Fruit fly (Drosophila melanogaster) whole organism, embryonic: ENCODE results near the gene Ccdc58.

Experiments used
- Atf6 ChIP-seq: fragments of 200-800 bp; sonication (Bioruptor generic); IDR thresholded peaks from 2 replicates; pipeline ENCODE4 v1.3.6; 2022; ENCODE audit warnings: missing biosample characterization, missing genetic modification characterization
- CG1024 ChIP-seq: fragments of 200-800 bp; sonication (Bioruptor generic); IDR thresholded peaks from 2 replicates; pipeline ENCODE4 v1.3.6; 2022; ENCODE audit warnings: missing biosample characterization, missing genetic modification characterization
- CG10366 ChIP-seq: fragments of 200-800 bp; sonication (Bioruptor generic); IDR thresholded peaks from 2 replicates; pipeline ENCODE4 v1.3.6; 2022; ENCODE audit warnings: missing biosample characterization, missing genetic modification characterization
- CG11398 ChIP-seq: fragments of 200-800 bp; sonication (Bioruptor generic); optimal IDR thresholded peaks from 2 replicates; lab custom pipeline; 2016; ENCODE audit warnings: missing biosample characterization, missing genetic modification characterization
- CG13123 ChIP-seq: fragments of 200-800 bp; sonication (Bioruptor generic); optimal IDR thresholded peaks from 2 replicates; lab custom pipeline; 2016; ENCODE audit warnings: missing biosample characterization, missing genetic modification characterization
- CG13424 ChIP-seq: fragments of 200-800 bp; sonication (Bioruptor generic); optimal IDR thresholded peaks from 2 replicates; lab custom pipeline; 2019; ENCODE audit warnings: missing biosample characterization, mild to moderate bottlenecking, missing genetic modification characterization, moderate library complexity
- CG14014 ChIP-seq: fragments of 200-800 bp; sonication (Bioruptor generic); IDR thresholded peaks from 2 replicates; pipeline ENCODE4 v1.3.6; 2022; ENCODE audit warnings: missing biosample characterization, missing genetic modification characterization
- CG14860 ChIP-seq: fragments of 200-800 bp; sonication (Bioruptor generic); IDR thresholded peaks from 3 replicates; pipeline ENCODE4 v1.3.6; 2022; ENCODE audit warnings: missing biosample characterization, missing genetic modification characterization; ENCODE audit not compliant: partially characterized antibody
- CG1647 ChIP-seq: fragments of 200-800 bp; sonication (Bioruptor generic); optimal IDR thresholded peaks from 3 replicates; lab custom pipeline; 2016; ENCODE audit warnings: missing biosample characterization, missing genetic modification characterization
- CG16779 ChIP-seq: fragments of 200-800 bp; sonication (Bioruptor generic); IDR thresholded peaks from 2 replicates; pipeline ENCODE4 v1.3.6; 2022; ENCODE audit warnings: missing biosample characterization, missing genetic modification characterization
- CG17612 ChIP-seq: fragments of 200-800 bp; sonication (Bioruptor generic); IDR thresholded peaks from 2 replicates; pipeline ENCODE4 v1.3.6; 2022; ENCODE audit warnings: missing biosample characterization, missing genetic modification characterization
- CG31388 ChIP-seq: fragments of 200-800 bp; sonication (Bioruptor generic); optimal IDR thresholded peaks from 2 replicates; lab custom pipeline; 2016; ENCODE audit warnings: missing biosample characterization, missing genetic modification characterization
- CG3726 ChIP-seq: fragments of 200-800 bp; sonication (Bioruptor generic); IDR thresholded peaks from 3 replicates; pipeline ENCODE4, ENCODE4 v1.3.6; 2022; ENCODE audit warnings: missing biosample characterization, missing genetic modification characterization
- CG4328 ChIP-seq: fragments of 200-800 bp; sonication (Bioruptor generic); optimal IDR thresholded peaks from 3 replicates; lab custom pipeline; 2017; ENCODE audit warnings: missing biosample characterization, missing genetic modification reagents, missing genetic modification characterization
- CG4424 ChIP-seq: fragments of 200-800 bp; sonication (Bioruptor generic); optimal IDR thresholded peaks from 3 replicates; lab custom pipeline; 2016; ENCODE audit warnings: missing biosample characterization, missing genetic modification characterization
- CG7745 ChIP-seq: fragments of 200-800 bp; sonication (Bioruptor generic); optimal IDR thresholded peaks from 2 replicates; lab custom pipeline; 2018; ENCODE audit warnings: missing biosample characterization, mild to moderate bottlenecking, missing genetic modification characterization, moderate library complexity
- CG9797 ChIP-seq: fragments of 200-800 bp; sonication (Bioruptor generic); optimal IDR thresholded peaks from 3 replicates; lab custom pipeline; 2018; ENCODE audit warnings: missing biosample characterization, mild to moderate bottlenecking, missing genetic modification characterization
- Camta ChIP-seq: fragments of 200-800 bp; sonication (Bioruptor generic); optimal IDR thresholded peaks from 2 replicates; lab custom pipeline; 2016; ENCODE audit warnings: missing biosample characterization, missing genetic modification characterization
- Dbx ChIP-seq: fragments of 200-800 bp; sonication (Bioruptor generic); IDR thresholded peaks from 3 replicates; pipeline ENCODE4 v1.3.6; 2022; ENCODE audit warnings: missing biosample characterization, missing genetic modification characterization
- Deaf1 ChIP-seq: fragments of 200-800 bp; optimal IDR thresholded peaks from 3 replicates; lab custom pipeline; 2019; ENCODE audit warnings: missing biosample characterization, mild to moderate bottlenecking, missing genetic modification characterization, moderate library complexity
- Dp ChIP-seq: fragments of 200-800 bp; sonication (Bioruptor generic); optimal IDR thresholded peaks from 2 replicates; lab custom pipeline; 2018; ENCODE audit warnings: missing biosample characterization, mild to moderate bottlenecking, missing genetic modification characterization, moderate library complexity
- Gug ChIP-seq: fragments of 200-800 bp; sonication (Bioruptor generic); IDR thresholded peaks from 4 replicates; pipeline ENCODE4 v1.3.6; 2022; ENCODE audit warnings: missing biosample characterization, missing genetic modification characterization
- H15 ChIP-seq: fragments of 200-800 bp; sonication (Bioruptor generic); IDR thresholded peaks from 3 replicates; pipeline ENCODE4 v1.3.6; 2022; ENCODE audit warnings: missing biosample characterization, missing genetic modification characterization
- HLH3B ChIP-seq: fragments of 200-800 bp; sonication (Bioruptor generic); IDR thresholded peaks from 2 replicates; pipeline ENCODE4 v1.3.6; 2022; ENCODE audit warnings: missing biosample characterization, missing genetic modification characterization
- Mad ChIP-seq: fragments of 200-800 bp; sonication (Bioruptor generic); optimal IDR thresholded peaks from 2 replicates; lab custom pipeline; 2016; ENCODE audit warnings: missing biosample characterization, missing genetic modification characterization
- Mrtf ChIP-seq: fragments of 200-800 bp; sonication (Bioruptor generic); IDR thresholded peaks from 3 replicates; pipeline ENCODE4 v1.3.6; 2022; ENCODE audit warnings: missing biosample characterization, missing genetic modification characterization
- Ravus ChIP-seq: fragments of 200-800 bp; sonication (Bioruptor generic); IDR thresholded peaks from 2 replicates; pipeline ENCODE4 v1.3.6; 2022; ENCODE audit warnings: missing biosample characterization, missing genetic modification characterization
- Six4 ChIP-seq: fragments of 200-800 bp; sonication (Bioruptor generic); optimal IDR thresholded peaks from 2 replicates; lab custom pipeline; 2016; ENCODE audit warnings: missing biosample characterization, missing genetic modification characterization
- Ssrp ChIP-seq: fragments of 200-800 bp; sonication (Bioruptor generic); optimal IDR thresholded peaks from 2 replicates; lab custom pipeline; 2018; ENCODE audit warnings: missing biosample characterization, mild to moderate bottlenecking, missing genetic modification characterization, moderate library complexity
- az2 ChIP-seq: fragments of 200-800 bp; sonication (Bioruptor generic); optimal IDR thresholded peaks from 3 replicates; lab custom pipeline; 2016; ENCODE audit warnings: missing biosample characterization, missing genetic modification characterization
- bsh ChIP-seq, 2 experiments: fragments of 200-800 bp; sonication (Bioruptor generic); optimal IDR thresholded peaks; 2 replicates each; lab custom pipeline; 2017 to 2018; ENCODE audit warnings: mild to moderate bottlenecking in 2 of 2, missing biosample characterization in 2 of 2, missing genetic modification characterization in 2 of 2, moderate library complexity in 1 of 2
- cas ChIP-seq: fragments of 200-800 bp; sonication (Bioruptor generic); IDR thresholded peaks from 2 replicates; pipeline ENCODE4 v1.3.6; 2022; ENCODE audit warnings: missing biosample characterization, missing genetic modification characterization
- cg ChIP-seq: fragments of 200-800 bp; sonication (Bioruptor generic); optimal IDR thresholded peaks from 3 replicates; lab custom pipeline; 2019; ENCODE audit warnings: missing biosample characterization, mild to moderate bottlenecking, missing genetic modification characterization, moderate library complexity
- croc ChIP-seq: fragments of 200-800 bp; sonication (Bioruptor generic); conservative IDR thresholded peaks from 3 replicates; pipeline ENCODE4 v1.3.6; 2022; ENCODE audit warnings: missing biosample characterization, missing genetic modification characterization
- crol ChIP-seq: fragments of 200-800 bp; sonication (Bioruptor generic); IDR thresholded peaks from 2 replicates; pipeline ENCODE4 v1.3.6; 2022; ENCODE audit warnings: missing biosample characterization, missing genetic modification characterization
- en ChIP-seq: fragments of 200-800 bp; sonication (Bioruptor generic); optimal IDR thresholded peaks from 2 replicates; lab custom pipeline; 2016; ENCODE audit warnings: missing biosample characterization, missing genetic modification characterization
- hb ChIP-seq: fragments of 200-800 bp; sonication (Bioruptor generic); IDR thresholded peaks from 3 replicates; pipeline ENCODE4 v1.3.6; 2022; ENCODE audit warnings: missing biosample characterization, missing genetic modification characterization; ENCODE audit not compliant: partially characterized antibody
- hkb ChIP-seq, 2 experiments: fragments of 200-800 bp in 1 of 2; fragments of >200 bp in 1 of 2; sonication (Bioruptor generic) in 1 of 2; IDR thresholded peaks in 1 of 2; optimal IDR thresholded peaks in 1 of 2; 2 replicates each; pipeline versions ENCODE4 v1.3.6 to Lab custom; 2017 to 2022; ENCODE audit warnings: missing biosample characterization in 1 of 2, missing genetic modification characterization in 1 of 2
- inv ChIP-seq: fragments of 200-800 bp; sonication (Bioruptor generic); IDR thresholded peaks from 2 replicates; pipeline ENCODE4 v1.3.6; 2022; ENCODE audit warnings: missing biosample characterization, missing genetic modification characterization; ENCODE audit not compliant: partially characterized antibody
- lab ChIP-seq: fragments of 200-800 bp; sonication (Bioruptor generic); optimal IDR thresholded peaks from 3 replicates; lab custom pipeline; 2017; ENCODE audit warnings: missing biosample characterization, missing genetic modification characterization, mild to moderate bottlenecking, moderate library complexity, missing genetic modification reagents
- mirr ChIP-seq: fragments of 200-800 bp; sonication (Bioruptor generic); optimal IDR thresholded peaks from 3 replicates; lab custom pipeline; 2018; ENCODE audit warnings: missing biosample characterization, mild to moderate bottlenecking, missing genetic modification characterization
- nmo ChIP-seq: fragments of 200-800 bp; sonication (Bioruptor generic); optimal IDR thresholded peaks from 2 replicates; lab custom pipeline; 2018; ENCODE audit warnings: missing biosample characterization, mild to moderate bottlenecking, missing genetic modification characterization, moderate library complexity
- oc ChIP-seq: fragments of 200-800 bp; sonication (Bioruptor generic); optimal IDR thresholded peaks from 2 replicates; lab custom pipeline; 2018; ENCODE audit warnings: missing biosample characterization, mild to moderate bottlenecking, missing genetic modification characterization, moderate library complexity
- ranshi ChIP-seq: fragments of 200-800 bp; sonication (Bioruptor generic); IDR thresholded peaks from 2 replicates; pipeline ENCODE4 v1.3.6; 2022; ENCODE audit warnings: missing biosample characterization, missing genetic modification characterization
- sens ChIP-seq: fragments of 200-800 bp; sonication (Bioruptor generic); peaks from one replicate; lab custom pipeline; 2016; ENCODE audit warnings: missing biosample characterization, missing genetic modification characterization
- slou ChIP-seq: fragments of 200-800 bp; sonication (Bioruptor generic); optimal IDR thresholded peaks from 3 replicates; lab custom pipeline; 2016; ENCODE audit warnings: missing biosample characterization, missing genetic modification characterization
- sna ChIP-seq: fragments of 200-800 bp; sonication (Bioruptor generic); IDR thresholded peaks from 2 replicates; pipeline ENCODE4 v1.3.6; 2022; ENCODE audit warnings: missing biosample characterization, missing genetic modification characterization; ENCODE audit not compliant: partially characterized antibody
- stc ChIP-seq: fragments of 200-800 bp; sonication (Bioruptor generic); IDR thresholded peaks from 2 replicates; pipeline ENCODE4 v1.3.6; 2022; ENCODE audit warnings: missing biosample characterization, missing genetic modification characterization
- sug ChIP-seq: fragments of 200-800 bp; optimal IDR thresholded peaks from 2 replicates; lab custom pipeline; 2019; ENCODE audit warnings: missing biosample characterization, mild to moderate bottlenecking, missing genetic modification characterization, moderate library complexity
- tgo ChIP-seq: fragments of 200-800 bp; sonication (Bioruptor generic); IDR thresholded peaks from 3 replicates; pipeline ENCODE4 v1.3.6; 2022; ENCODE audit warnings: missing biosample characterization, missing genetic modification characterization
- ttk ChIP-seq: fragments of 200-800 bp; sonication (Bioruptor generic); IDR thresholded peaks from 2 replicates; pipeline ENCODE4 v2.1.2; 2022; ENCODE audit warnings: missing biosample characterization, missing genetic modification characterization
- tx ChIP-seq: fragments of 200-800 bp; sonication (Bioruptor generic); optimal IDR thresholded peaks from 2 replicates; lab custom pipeline; 2016; ENCODE audit warnings: missing biosample characterization, missing genetic modification characterization
- yki ChIP-seq: fragments of >200 bp; optimal IDR thresholded peaks from 3 replicates; lab custom pipeline; 2018

Ccdc58 gene

DNA sequence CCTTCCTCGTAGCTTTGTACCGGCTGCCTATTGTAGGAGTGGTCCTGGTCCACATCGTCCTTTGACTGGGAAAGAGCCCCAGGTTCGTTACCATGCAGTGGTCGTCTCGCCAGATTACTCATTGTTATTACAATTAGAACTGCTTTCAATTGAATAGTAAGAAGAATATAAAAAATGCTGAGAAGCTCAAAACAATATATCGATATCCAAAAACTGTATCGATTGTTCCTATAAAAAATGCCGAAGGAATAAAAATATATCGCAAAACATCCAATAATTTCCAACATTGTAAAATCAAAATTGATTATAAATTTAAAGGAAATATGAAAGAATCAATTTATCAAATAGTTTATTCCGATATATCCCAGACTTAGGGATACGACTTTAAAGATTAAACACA, at the start of gene Ccdc58, which contains the start of gene TORIP (continued):
- TF ChIP-seq CG16779 (GFP tag; lab: Robert Waterston, UW) (no peak), CG17612 (no peak), H15 (no peak), slou (no peak), tx (GFP tag; lab: Kevin White, UChicago) (no peak), CG1024 (GFP tag; lab: Robert Waterston, UW) (no peak), sug (tag; lab: Kevin White, UChicago) (no peak), Mrtf (GFP tag; lab: Robert Waterston, UW) (no peak), yki (lab: Kevin White, UChicago) (no peak), Six4 (GFP tag; lab: Kevin White, UChicago) (no peak), bsh (GFP tag; optimal IDR thresholded peaks at IDR 0.05; lab: Kevin White, UChicago) (no peak), cas (GFP tag; lab: Robert Waterston, UW) (no peak), Atf6 (no peak), Dp (GFP tag; lab: Kevin White, UChicago) (peak; percentile 5), ttk (GFP tag; lab: Robert Waterston, UW) (no peak), hb (no peak), HLH3B (GFP tag; lab: Robert Waterston, UW) (no peak), Mad (GFP tag; lab: Kevin White, UChicago) (no peak), Camta (GFP tag; lab: Kevin White, UChicago) (no peak), stc (GFP tag; lab: Robert Waterston, UW) (no peak), CG9797 (GFP tag; lab: Kevin White, UChicago) (no peak), sna (GFP tag; lab: Robert Waterston, UW) (peak; percentile 76), CG10366 (no peak), az2 (no peak), Ravus (GFP tag; lab: Robert Waterston, UW) (no peak), en (no peak), tgo (GFP tag; lab: Robert Waterston, UW) (no peak), nmo (no peak), lab (GFP tag; lab: Kevin White, UChicago) (no peak), CG7745 (no peak), CG14014 (GFP tag; lab: Robert Waterston, UW) (no peak), sens (GFP tag; lab: Kevin White, UChicago) (peak; percentile 17), CG3726 (GFP tag; lab: Robert Waterston, UW) (no peak), CG4328 (GFP tag; lab: Kevin White, UChicago) (no peak), croc (GFP tag; lab: Robert Waterston, UW) (no peak), Gug (GFP tag; lab: Robert Waterston, UW) (no peak), CG31388 (GFP tag; lab: Kevin White, UChicago) (no peak), CG14860 (GFP tag; lab: Robert Waterston, UW) (peak; percentile 67), inv (GFP tag; lab: Robert Waterston, UW) (peak; percentile 72), Dbx (no peak), CG13123 (GFP tag; lab: Kevin White, UChicago) (no peak), CG13424 (tag; lab: Kevin White, UChicago) (no peak), oc (tag; lab: Kevin White, UChicago) (no peak), CG11398 (GFP tag; lab: Kevin White, UChicago) (no peak), hkb (optimal IDR thresholded peaks at IDR 0.05; lab: Kevin White, UChicago) (no peak), hkb (GFP tag; IDR thresholded peaks at IDR 0.05; lab: Robert Waterston, UW) (no peak), ranshi (GFP tag; lab: Robert Waterston, UW) (no peak), mirr (GFP tag; lab: Kevin White, UChicago) (no peak), crol (GFP tag; lab: Robert Waterston, UW) (no peak), cg (no peak), Deaf1 (tag; lab: Kevin White, UChicago) (no peak), CG1647 (GFP tag; lab: Kevin White, UChicago) (no peak), CG4424 (no peak), Ssrp (tag; lab: Kevin White, UChicago) (no peak)
